Fruit fly (Drosophila melanogaster) whole organism, prepupa: ENCODE results near the gene RpS7.

ENCODE experiments used
- Blimp-1 ChIP-seq: fragments of 200-800 bp; sonication (Bioruptor generic); optimal IDR thresholded peaks from 3 replicates; lab custom pipeline; 2017; ENCODE audit warnings: missing biosample characterization, missing genetic modification characterization, mild to moderate bottlenecking, moderate library complexity, missing genetic modification reagents
- CG15336 ChIP-seq: fragments of 200-800 bp; sonication (Bioruptor generic); IDR thresholded peaks from 2 replicates; pipeline ENCODE4 v1.3.6; 2022; ENCODE audit warnings: missing biosample characterization, missing genetic modification characterization
- CG1621 ChIP-seq: fragments of 200-800 bp; sonication (Bioruptor generic); optimal IDR thresholded peaks from 3 replicates; lab custom pipeline; 2018; ENCODE audit warnings: missing biosample characterization, mild to moderate bottlenecking, missing genetic modification characterization
- CG31627 ChIP-seq: fragments of 200-800 bp; sonication (Bioruptor generic); optimal IDR thresholded peaks from 3 replicates; lab custom pipeline; 2016; ENCODE audit warnings: missing biosample characterization, missing genetic modification characterization
- CG32006 ChIP-seq: fragments of 200-800 bp; sonication (Bioruptor generic); optimal IDR thresholded peaks from 3 replicates; lab custom pipeline; 2017; ENCODE audit warnings: missing biosample characterization, mild to moderate bottlenecking, missing genetic modification characterization
- CG3919 ChIP-seq: fragments of 200-800 bp; sonication (Bioruptor generic); optimal IDR thresholded peaks from 3 replicates; lab custom pipeline; 2016; ENCODE audit warnings: missing biosample characterization, missing genetic modification characterization
- CG4318 ChIP-seq: fragments of 200-800 bp; sonication (Bioruptor generic); optimal IDR thresholded peaks from 3 replicates; lab custom pipeline; 2017; ENCODE audit warnings: missing biosample characterization, mild to moderate bottlenecking, missing genetic modification characterization
- CG6163 ChIP-seq: fragments of 200-800 bp; sonication (Bioruptor generic); IDR thresholded peaks from 3 replicates; pipeline ENCODE4 v1.3.6; 2022; ENCODE audit warnings: missing biosample characterization, missing genetic modification characterization
- CG8119 ChIP-seq: fragments of 200-800 bp; sonication (Bioruptor generic); IDR thresholded peaks from 3 replicates; pipeline ENCODE4 v1.3.6; 2022; ENCODE audit warnings: missing biosample characterization, missing genetic modification characterization
- Eip75B ChIP-seq: fragments of 200-800 bp; sonication (Bioruptor generic); optimal IDR thresholded peaks from 3 replicates; lab custom pipeline; 2016; ENCODE audit warnings: missing biosample characterization, missing genetic modification characterization
- Eip78C ChIP-seq: fragments of 200-800 bp; sonication (Bioruptor generic); peaks from one replicate; lab custom pipeline; 2016; ENCODE audit warnings: missing biosample characterization, missing genetic modification characterization
- Ets21C ChIP-seq: fragments of 200-800 bp; sonication (Bioruptor generic); optimal IDR thresholded peaks from 3 replicates; lab custom pipeline; 2016; ENCODE audit warnings: missing biosample characterization, missing genetic modification characterization
- Gug ChIP-seq: fragments of 200-800 bp; sonication (Bioruptor generic); IDR thresholded peaks from 2 replicates; pipeline ENCODE4 v1.3.6; 2022; ENCODE audit warnings: missing biosample characterization, missing genetic modification characterization
- Hr38 ChIP-seq: sonication (Bioruptor generic); optimal IDR thresholded peaks from 2 replicates; lab custom pipeline; 2016; ENCODE audit warnings: missing biosample characterization, missing genetic modification characterization
- Hr39 ChIP-seq: fragments of 200-800 bp; sonication (Bioruptor generic); optimal IDR thresholded peaks from 2 replicates; lab custom pipeline; 2016; ENCODE audit warnings: missing biosample characterization, missing genetic modification characterization
- Hr4 ChIP-seq: fragments of 200-800 bp; sonication (Bioruptor generic); optimal IDR thresholded peaks from 3 replicates; lab custom pipeline; 2016; ENCODE audit warnings: missing biosample characterization, missing genetic modification characterization
- Sox102F ChIP-seq: fragments of 200-800 bp; sonication (Bioruptor generic); optimal IDR thresholded peaks from 2 replicates; lab custom pipeline; 2016; ENCODE audit warnings: missing biosample characterization, mild to moderate bottlenecking, missing genetic modification characterization
- cyc ChIP-seq: fragments of 200-800 bp; sonication (Bioruptor generic); optimal IDR thresholded peaks from 3 replicates; lab custom pipeline; 2016; ENCODE audit warnings: missing biosample characterization, missing genetic modification characterization
- eg ChIP-seq: fragments of 200-800 bp; sonication (Bioruptor generic); IDR thresholded peaks from 3 replicates; pipeline ENCODE4 v1.3.6; 2022; ENCODE audit warnings: missing biosample characterization, missing genetic modification characterization
- esn ChIP-seq: fragments of 200-800 bp; sonication (Bioruptor generic); optimal IDR thresholded peaks from 2 replicates; lab custom pipeline; 2016; ENCODE audit warnings: missing biosample characterization, mild to moderate bottlenecking, missing genetic modification characterization, moderate library complexity
- fkh ChIP-seq: fragments of 200-800 bp; sonication (Bioruptor generic); optimal IDR thresholded peaks from 3 replicates; lab custom pipeline; 2017; ENCODE audit warnings: missing biosample characterization, mild to moderate bottlenecking, missing genetic modification characterization, moderate library complexity
- pdm3 ChIP-seq: fragments of 200-800 bp; sonication (Bioruptor generic); optimal IDR thresholded peaks from 3 replicates; lab custom pipeline; 2016; ENCODE audit warnings: missing biosample characterization, missing genetic modification characterization
- svp ChIP-seq: fragments of 200-800 bp; sonication (Bioruptor generic); peaks from one replicate; lab custom pipeline; 2016; ENCODE audit warnings: missing biosample characterization, missing genetic modification characterization

The RpS7 gene

dm6 chr3R:30163228-30163627 lies 45.6 kb downstream of the RpS7 start (continued):
- TF ChIP-seq Ets21C (no peak), cyc (GFP tag; lab: Kevin White, UChicago) (no peak), CG1621 (tag; lab: Kevin White, UChicago) (no peak), Hr39 (GFP tag; lab: Kevin White, UChicago) (no peak), CG15336 (GFP tag; lab: Robert Waterston, UW) (peak; percentile 65), CG31627 (GFP tag; lab: Kevin White, UChicago) (no peak), Eip78C (peak; percentile 85)

dm6 chr3R:30160312-30160942 lies 48.4 kb downstream of the RpS7 start, which contains the start of gene CG11498:
CG11498 (minus strand) TSS chr3R:30160473.
- TF ChIP-seq esn (GFP tag; lab: Kevin White, UChicago) (peak; percentile 3), Sox102F (GFP tag; lab: Kevin White, UChicago) (peak; percentile 18), CG4318 (GFP tag; lab: Kevin White, UChicago) (peak; percentile 20), CG8119 (GFP tag; lab: Robert Waterston, UW) (peak; percentile 61; the same call in 2 of the 3 replicates), CG32006 (GFP tag; lab: Kevin White, UChicago) (peak; percentile 59), eg (GFP tag; lab: Robert Waterston, UW) (peak; percentile 56), CG15336 (GFP tag; lab: Robert Waterston, UW) (peak; percentile 72), fkh (GFP tag; lab: Kevin White, UChicago) (no peak), Eip75B (peak; percentile 3), Hr4 (GFP tag; lab: Kevin White, UChicago) (peak; percentile 36), Gug (GFP tag; lab: Robert Waterston, UW) (0 out of 2 replicates have a peak, but pooled peaks have one; percentile 32), Blimp-1 (GFP tag; lab: Kevin White, UChicago) (no peak), svp (GFP tag; lab: Kevin White, UChicago) (peak; percentile 54), pdm3 (no peak), CG6163 (peak; percentile 71; the same call in 2 of the 3 replicates), Eip78C (peak; percentile 47), Hr38 (GFP tag; lab: Kevin White, UChicago) (no peak), CG3919 (GFP tag; lab: Kevin White, UChicago) (peak; percentile 20)
